Worm (Caenorhabditis elegans): ENCODE measurements around the gene sdpn-1.

- TF ChIP-seq elt-1 (tag; optimal IDR thresholded peaks at IDR 0.05) (no peak), nhr-28 (tag; optimal IDR thresholded peaks at IDR 0.05) (no peak), lin-39 (tag; optimal IDR thresholded peaks at IDR 0.05) (no peak)
Measured at ce11 chrX:7992102-7992501, 5.9 kb downstream of the sdpn-1 start.

Data from whole organism, L3 larva.